Worm (Caenorhabditis elegans): ENCODE measurements around the gene srp-1.

DNA sequence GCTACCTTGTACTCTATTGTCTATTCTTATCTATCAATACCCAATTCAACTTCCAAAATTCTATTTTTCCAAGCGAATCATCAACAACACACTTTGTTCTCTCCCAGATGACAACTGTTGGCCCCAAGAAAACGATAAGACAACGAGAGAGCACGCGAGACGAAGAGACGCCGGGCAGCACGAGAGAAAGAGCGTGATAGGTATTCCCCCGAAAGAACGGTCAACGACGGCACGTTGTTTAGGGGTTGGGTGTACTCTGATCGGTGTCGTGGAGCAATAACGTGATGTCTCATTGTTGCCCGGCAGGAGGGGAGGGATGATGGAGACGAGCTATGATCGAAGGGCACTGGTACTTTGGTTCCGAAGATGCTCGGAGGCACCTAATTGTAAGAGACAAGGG lies 21.8 kb upstream of the srp-1 start:
- TF ChIP-seq dao-5 (tag; optimal IDR thresholded peaks at IDR 0.05) (no peak), W03F9.2 (tag; optimal IDR thresholded peaks at IDR 0.05) (peak; percentile 41), him-1 (tag; optimal IDR thresholded peaks at IDR 0.05) (no peak)

Data from whole organism, L4/young adult.